Worm (Caenorhabditis elegans): ENCODE measurements around the gene dyf-13.

ce11 chrII:7210187-7210586 is 39.0 kb upstream of the dyf-13 start, which contains the start of gene E04F6.15:
- no peak for TF ChIP-seq nhr-11 (tag; optimal IDR thresholded peaks at IDR 0.05)
- no peak for TF ChIP-seq unc-39 (tag; optimal IDR thresholded peaks at IDR 0.05)
- TF ChIP-seq unc-62 (GFP tag; optimal IDR thresholded peaks at IDR 0.05 in 1 of 2) = no peak
- no peak for TF ChIP-seq unc-62 (tag; optimal IDR thresholded peaks at IDR 0.05)
- no peak for TF ChIP-seq lin-39 (tag; optimal IDR thresholded peaks at IDR 0.05)
- no peak for TF ChIP-seq ceh-32 (tag; optimal IDR thresholded peaks at IDR 0.05; ENCODE audit: poor library complexity)
- no peak for TF ChIP-seq hlh-30 (tag; optimal IDR thresholded peaks at IDR 0.05; ENCODE audit: insufficient read depth)
- TF ChIP-seq zag-1 (tag; optimal IDR thresholded peaks at IDR 0.05) = no peak
- TF ChIP-seq lin-29 (GFP tag; IDR thresholded peaks at IDR 0.05) = no peak
- TF ChIP-seq F49E8.2 (tag; optimal IDR thresholded peaks at IDR 0.05; ENCODE audit: borderline replicate concordance) = no peak

All from whole organism, L4 larva.